Worm (Caenorhabditis elegans) whole organism, young adult: ENCODE measurements around the gene Y41D4B.6.

Source experiments
- B0019.2 ChIP-seq: fragments of 200-800 bp; sonication (Bioruptor generic); conservative IDR thresholded peaks from 2 replicates; pipeline ENCODE4 v1.3.6; 2022; ENCODE audit warnings: missing genetic modification reagents, missing genetic modification characterization, missing compliant biosample characterization
- B0035.1 ChIP-seq: sonication (generic microtip); optimal IDR thresholded peaks from 2 replicates; lab custom pipeline; 2016; ENCODE audit warnings: missing genetic modification characterization, mild to moderate bottlenecking, missing compliant biosample characterization, missing genotype, missing genetic modification reagents
- B0261.1 ChIP-seq: sonication (generic microtip); optimal IDR thresholded peaks from 2 replicates; lab custom pipeline; 2016; ENCODE audit warnings: mild to moderate bottlenecking, missing genetic modification characterization, moderate library complexity, missing compliant biosample characterization
- C17E4.6 ChIP-seq: fragments of 200-800 bp; sonication (Bioruptor generic); IDR thresholded peaks from 2 replicates; pipeline ENCODE4 v1.3.6; 2022; ENCODE audit warnings: missing genetic modification reagents, missing genetic modification characterization, missing compliant biosample characterization
- D2030.7 ChIP-seq: fragments of 200-800 bp; sonication (Bioruptor generic); IDR thresholded peaks from 2 replicates; pipeline ENCODE4 v1.3.6; 2022; ENCODE audit warnings: missing genetic modification reagents, missing genetic modification characterization, missing compliant biosample characterization
- F10E7.11 ChIP-seq: sonication (generic microtip); optimal IDR thresholded peaks from 2 replicates; lab custom pipeline; 2017; ENCODE audit warnings: mild to moderate bottlenecking, missing genetic modification characterization, moderate library complexity, missing compliant biosample characterization
- F37B4.10 ChIP-seq: fragments of 200-800 bp; sonication (Bioruptor generic); IDR thresholded peaks from 2 replicates; pipeline ENCODE4 v1.3.6; 2022; ENCODE audit warnings: missing genetic modification characterization, missing compliant biosample characterization
- F49E8.2 ChIP-seq: sonication (generic microtip); optimal IDR thresholded peaks from 3 replicates; lab custom pipeline; 2017; ENCODE audit warnings: missing genetic modification characterization, mild to moderate bottlenecking, missing compliant biosample characterization, antibody characterized with exemption, moderate library complexity; ENCODE audit not compliant: insufficient read depth
- F52B5.7 ChIP-seq: sonication (generic microtip); optimal IDR thresholded peaks from 2 replicates; lab custom pipeline; 2016; ENCODE audit warnings: mild to moderate bottlenecking, missing genetic modification characterization, missing compliant biosample characterization
- K11D2.4 ChIP-seq: fragments of 200-800 bp; sonication (Bioruptor generic); IDR thresholded peaks from 2 replicates; pipeline ENCODE4 v1.3.6; 2022; ENCODE audit warnings: missing genetic modification reagents, missing genetic modification characterization, missing compliant biosample characterization
- T07F8.4 ChIP-seq: sonication (generic microtip); optimal IDR thresholded peaks from 2 replicates; lab custom pipeline; 2016; ENCODE audit warnings: mild to moderate bottlenecking, missing genetic modification characterization, moderate library complexity, missing compliant biosample characterization
- T26A5.8 ChIP-seq: sonication (generic microtip); optimal IDR thresholded peaks from 2 replicates; lab custom pipeline; 2016; ENCODE audit warnings: missing genetic modification characterization, missing compliant biosample characterization
- Y53F4B.3 ChIP-seq: fragments of 200-800 bp; sonication (Bioruptor generic); IDR thresholded peaks from 2 replicates; pipeline ENCODE4 v1.3.6; 2022; ENCODE audit warnings: missing genetic modification reagents, missing genetic modification characterization, missing compliant biosample characterization
- Y53G8AR.9 ChIP-seq: fragments of 200-800 bp; sonication (Bioruptor generic); conservative IDR thresholded peaks from 2 replicates; pipeline ENCODE4 v1.3.6; 2022; ENCODE audit warnings: missing genetic modification reagents, missing genetic modification characterization, missing compliant biosample characterization
- Y56A3A.18 ChIP-seq: fragments of 200-800 bp; sonication (Bioruptor generic); IDR thresholded peaks from 2 replicates; pipeline ENCODE4 v1.3.6; 2022; ENCODE audit warnings: missing genetic modification reagents, missing genetic modification characterization, missing compliant biosample characterization
- Y95B8A.8 ChIP-seq: fragments of 200-800 bp; sonication (Bioruptor generic); IDR thresholded peaks from 2 replicates; pipeline ENCODE4 v1.3.6; 2022; ENCODE audit warnings: missing genetic modification reagents, missing genetic modification characterization, missing compliant biosample characterization
- aptf-2 ChIP-seq: fragments of 200-800 bp; sonication (Bioruptor generic); conservative IDR thresholded peaks from 2 replicates; pipeline ENCODE4 v1.3.6; 2022; ENCODE audit warnings: missing genetic modification reagents, missing genetic modification characterization, missing compliant biosample characterization
- aptf-3 ChIP-seq: fragments of 200-800 bp; sonication (Bioruptor generic); IDR thresholded peaks from 2 replicates; pipeline ENCODE4 v1.3.6; 2022; ENCODE audit warnings: missing genetic modification characterization, missing compliant biosample characterization
- atf-7 ChIP-seq: sonication (generic microtip); optimal IDR thresholded peaks from 2 replicates; lab custom pipeline; 2017; ENCODE audit warnings: mild to moderate bottlenecking, missing genetic modification characterization, missing compliant biosample characterization
- ccch-3 ChIP-seq: fragments of 200-800 bp; sonication (Bioruptor generic); optimal IDR thresholded peaks from 2 replicates; lab custom pipeline; 2018; ENCODE audit warnings: mild to moderate bottlenecking, missing genetic modification characterization, missing compliant biosample characterization
- cebp-2 ChIP-seq: fragments of 200-800 bp; sonication (Bioruptor generic); IDR thresholded peaks from 2 replicates; pipeline ENCODE4 v1.3.6; 2022; ENCODE audit warnings: missing genetic modification characterization, missing compliant biosample characterization
- ceh-27 ChIP-seq: fragments of 200-800 bp; sonication (Bioruptor generic); optimal IDR thresholded peaks from 2 replicates; lab custom pipeline; 2018; ENCODE audit warnings: mild to moderate bottlenecking, missing genetic modification characterization, moderate library complexity, missing compliant biosample characterization
- ceh-58 ChIP-seq: fragments of 200-800 bp; sonication (Bioruptor generic); IDR thresholded peaks from 2 replicates; pipeline ENCODE4 v1.3.6; 2022; ENCODE audit warnings: missing genetic modification characterization, missing compliant biosample characterization
- ceh-79 ChIP-seq: sonication (generic microtip); optimal IDR thresholded peaks from 2 replicates; lab custom pipeline; 2017; ENCODE audit warnings: mild to moderate bottlenecking, missing genetic modification characterization, missing compliant biosample characterization
- egl-18 ChIP-seq: fragments of 200-800 bp; sonication (Bioruptor generic); IDR thresholded peaks from 2 replicates; pipeline ENCODE4 v1.3.6; 2022; ENCODE audit warnings: missing genetic modification reagents, missing genetic modification characterization, missing compliant biosample characterization
- egrh-3 ChIP-seq: fragments of 200-800 bp; sonication (Bioruptor generic); IDR thresholded peaks from 2 replicates; pipeline ENCODE4 v1.3.6; 2022; ENCODE audit warnings: missing genetic modification reagents, missing genetic modification characterization, missing compliant biosample characterization
- him-1 ChIP-seq: sonication (generic microtip); optimal IDR thresholded peaks from 2 replicates; lab custom pipeline; 2016; ENCODE audit warnings: missing genotype, missing genetic modification reagents, missing genetic modification characterization, missing compliant biosample characterization
- hrde-1 ChIP-seq: sonication (generic microtip); optimal IDR thresholded peaks from 2 replicates; lab custom pipeline; 2016; ENCODE audit warnings: missing genetic modification characterization, mild to moderate bottlenecking, missing compliant biosample characterization, moderate library complexity, missing genotype, missing genetic modification reagents, borderline replicate concordance
- lag-1 ChIP-seq: fragments of 200-800 bp; sonication (Bioruptor generic); IDR thresholded peaks from 2 replicates; pipeline ENCODE4 v1.3.6; 2022; ENCODE audit warnings: missing genetic modification reagents, missing genetic modification characterization, missing compliant biosample characterization
- let-607 ChIP-seq, 2 experiments: fragments of 200-800 bp in 1 of 2; sonication (Bioruptor generic) in 1 of 2; sonication (generic microtip) in 1 of 2; optimal IDR thresholded peaks; 2 replicates each; lab custom pipeline; 2016 to 2018; ENCODE audit warnings: mild to moderate bottlenecking in 2 of 2, missing compliant biosample characterization in 2 of 2, missing genetic modification characterization in 2 of 2, moderate library complexity in 2 of 2, missing genotype in 1 of 2
- lin-54 ChIP-seq: fragments of 200-800 bp; sonication (Bioruptor generic); optimal IDR thresholded peaks from 2 replicates; lab custom pipeline; 2018; ENCODE audit warnings: mild to moderate bottlenecking, missing genetic modification characterization, missing compliant biosample characterization
- lsy-27 ChIP-seq: sonication (generic microtip); optimal IDR thresholded peaks from 2 replicates; lab custom pipeline; 2017; ENCODE audit warnings: missing genetic modification characterization, mild to moderate bottlenecking, missing compliant biosample characterization, antibody characterized with exemption, missing genotype, borderline replicate concordance; ENCODE audit not compliant: insufficient read depth
- mel-28 ChIP-seq: sonication (generic microtip); optimal IDR thresholded peaks from 2 replicates; lab custom pipeline; 2016; ENCODE audit warnings: borderline replicate concordance, mild to moderate bottlenecking, missing genetic modification characterization, missing compliant biosample characterization
- nfya-1 ChIP-seq: sonication (generic microtip); optimal IDR thresholded peaks from 2 replicates; lab custom pipeline; 2017; ENCODE audit warnings: antibody characterized with exemption, missing compliant biosample characterization, missing genetic modification characterization, borderline replicate concordance; ENCODE audit not compliant: insufficient read depth
- nfya-2 ChIP-seq: fragments of 200-800 bp; sonication (Bioruptor generic); IDR thresholded peaks from 2 replicates; pipeline ENCODE4 v1.3.6; 2022; ENCODE audit warnings: missing genetic modification reagents, missing genetic modification characterization, missing compliant biosample characterization
- nhr-80 ChIP-seq: sonication (generic microtip); optimal IDR thresholded peaks from 2 replicates; lab custom pipeline; 2016; ENCODE audit warnings: missing genetic modification characterization, missing compliant biosample characterization
- rec-8 ChIP-seq, 2 experiments: sonication (generic microtip); optimal IDR thresholded peaks; 2 replicates each; lab custom pipeline; 2016; ENCODE audit warnings: mild to moderate bottlenecking in 2 of 2, missing genetic modification characterization in 2 of 2, missing genetic modification reagents in 2 of 2, missing genotype in 2 of 2, missing biosample characterization in 1 of 2, missing compliant biosample characterization in 1 of 2, moderate library complexity in 1 of 2
- rpc-1 ChIP-seq, 2 experiments: fragments of 150-350 bp in 1 of 2; sonication (generic microtip) in 1 of 2; optimal IDR thresholded peaks; 2 replicates each; lab custom pipeline; 2014 to 2018; ENCODE audit warnings: missing biosample characterization in 1 of 2, missing genetic modification characterization in 1 of 2, missing genetic modification reagents in 1 of 2, missing genotype in 1 of 2
- sdz-38 ChIP-seq: sonication (generic microtip); optimal IDR thresholded peaks from 2 replicates; lab custom pipeline; 2016; ENCODE audit warnings: missing genotype, missing genetic modification characterization, missing compliant biosample characterization
- sea-2 ChIP-seq: fragments of 200-800 bp; sonication (Bioruptor generic); IDR thresholded peaks from 2 replicates; pipeline ENCODE4 v1.3.6; 2022; ENCODE audit warnings: missing genetic modification characterization, missing compliant biosample characterization
- sptf-2 ChIP-seq: fragments of 200-800 bp; sonication (Bioruptor generic); optimal IDR thresholded peaks from 2 replicates; lab custom pipeline; 2018; ENCODE audit warnings: mild to moderate bottlenecking, missing genetic modification characterization, missing compliant biosample characterization
- tbp1 ChIP-seq: fragments of 200-800 bp; sonication (Bioruptor generic); optimal IDR thresholded peaks from 2 replicates; lab custom pipeline; 2018; ENCODE audit warnings: mild to moderate bottlenecking, missing genetic modification characterization, missing compliant biosample characterization
- tlf-1 ChIP-seq: fragments of 200-800 bp; sonication (Bioruptor generic); optimal IDR thresholded peaks from 2 replicates; lab custom pipeline; 2018; ENCODE audit warnings: mild to moderate bottlenecking, missing genetic modification characterization, missing compliant biosample characterization
- unc-130 ChIP-seq: sonication (generic microtip); optimal IDR thresholded peaks from 2 replicates; lab custom pipeline; 2016; ENCODE audit warnings: missing genetic modification reagents, missing genetic modification characterization, missing compliant biosample characterization
- ztf-28 ChIP-seq: fragments of 200-800 bp; sonication (Bioruptor generic); IDR thresholded peaks from 2 replicates; pipeline ENCODE4 v1.3.6; 2022; ENCODE audit warnings: missing genetic modification reagents, missing genetic modification characterization, missing compliant biosample characterization
- ztf-3 ChIP-seq: fragments of 200-800 bp; sonication (Bioruptor generic); optimal IDR thresholded peaks from 2 replicates; lab custom pipeline; 2018; ENCODE audit warnings: mild to moderate bottlenecking, missing genetic modification characterization, missing compliant biosample characterization

Y41D4B.6 gene

DNA sequence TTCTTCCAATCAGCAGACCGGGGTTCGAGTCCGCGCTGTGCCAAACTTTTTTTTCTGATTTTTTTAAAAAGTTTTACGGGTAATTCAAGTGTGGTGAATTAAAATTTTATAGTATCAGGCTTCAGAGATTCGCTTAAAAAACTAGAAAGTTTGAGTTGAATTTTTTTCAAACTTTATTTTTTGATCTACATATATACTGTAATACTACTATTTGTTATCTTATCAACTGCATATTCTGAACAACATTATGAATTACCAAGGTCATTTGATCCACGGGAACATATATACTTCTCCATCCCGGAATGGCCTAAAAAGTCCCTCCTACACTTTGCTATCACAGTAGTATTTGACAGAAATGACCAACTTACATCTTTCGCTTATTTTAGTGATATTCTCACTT is at the start of gene Y41D4B.6:
TSS of gene Y41D4B.6 (plus strand) at position 301 of the 400 bp plus-strand sequence.
- TF ChIP-seq B0261.1 (tag; lab: Kevin White, UChicago) (no peak), egrh-3 (no peak), Y56A3A.18 (no peak), aptf-2 (GFP tag; lab: Robert Waterston, UW) (no peak), mel-28 (tag; lab: Kevin White, UChicago) (no peak), ceh-79 (tag; lab: Kevin White, UChicago) (no peak), Y53G8AR.9 (GFP tag; lab: Robert Waterston, UW) (no peak), Y53F4B.3 (GFP tag; lab: Robert Waterston, UW) (no peak), Y95B8A.8 (GFP tag; lab: Robert Waterston, UW) (no peak), rpc-1 (optimal IDR thresholded peaks at IDR 0.05; lab: Kevin White, UChicago) (no peak), rpc-1 (tag; optimal IDR thresholded peaks at IDR 0.05; lab: Kevin White, UChicago) (no peak), nfya-1 (tag; lab: Kevin White, UChicago) (no peak), nfya-2 (GFP tag; lab: Robert Waterston, UW) (no peak), ceh-27 (GFP tag; lab: Kevin White, UChicago) (no peak), ztf-3 (GFP tag; lab: Kevin White, UChicago) (no peak), D2030.7 (GFP tag; lab: Robert Waterston, UW) (no peak), F10E7.11 (tag; lab: Kevin White, UChicago) (no peak), him-1 (tag; lab: Kevin White, UChicago) (no peak), tlf-1 (GFP tag; lab: Kevin White, UChicago) (no peak), let-607 (tag; optimal IDR thresholded peaks at IDR 0.05; lab: Kevin White, UChicago) (no peak), lin-54 (no peak)

DNA sequence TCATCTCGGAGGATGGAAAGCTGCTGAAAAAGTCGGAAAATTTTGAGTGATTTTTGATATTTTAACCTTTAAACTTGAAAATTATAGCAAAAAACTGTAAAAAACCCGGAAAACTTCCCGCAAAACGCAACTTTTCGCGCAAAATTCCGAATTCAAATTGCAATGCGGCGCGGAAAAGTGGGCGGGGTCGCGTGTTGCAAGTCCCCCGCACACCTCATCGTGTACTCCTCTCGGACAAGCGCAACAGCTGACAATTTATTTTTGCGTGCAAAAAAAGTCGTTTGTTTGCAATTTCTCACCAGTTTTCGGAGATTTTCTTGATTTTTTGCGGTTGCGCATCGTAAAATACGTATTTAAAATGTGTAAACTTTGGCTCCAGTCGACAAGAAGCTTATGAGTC is 37.7 kb upstream of the Y41D4B.6 start, which contains the start of gene npp-8:
TSS of gene npp-8 (minus strand) at position 23 of the 400 bp plus-strand sequence.
- TF ChIP-seq tbp1 (GFP tag; lab: Kevin White, UChicago) (peak; percentile 70), B0035.1 (no peak), nhr-80 (peak; percentile 50), ceh-58 (GFP tag; lab: Robert Waterston, UW) (no peak), rec-8 (tag; optimal IDR thresholded peaks at IDR 0.05; lab: Kevin White, UChicago) (peak; percentile 14 to 56), sea-2 (GFP tag; lab: Robert Waterston, UW) (no peak), hrde-1 (tag; lab: Kevin White, UChicago) (peak; percentile 57), unc-130 (GFP tag; lab: Kevin White, UChicago) (peak; percentile 83), let-607 (tag; optimal IDR thresholded peaks at IDR 0.05; lab: Kevin White, UChicago) (peak in 1 of 2 experiments; percentile 58), lag-1 (GFP tag; lab: Robert Waterston, UW) (no peak), F37B4.10 (GFP tag; lab: Robert Waterston, UW) (no peak), sptf-2 (GFP tag; lab: Kevin White, UChicago) (peak; percentile 18), atf-7 (tag; lab: Kevin White, UChicago) (peak; percentile 33), aptf-3 (GFP tag; lab: Robert Waterston, UW) (0 out of 2 replicates have a peak, but pooled peaks have one; percentile 31), T07F8.4 (no peak), nfya-1 (tag; lab: Kevin White, UChicago) (no peak), lsy-27 (tag; lab: Kevin White, UChicago) (no peak), sdz-38 (no peak), F52B5.7 (no peak), ceh-27 (GFP tag; lab: Kevin White, UChicago) (peak; percentile 81), cebp-2 (GFP tag; lab: Robert Waterston, UW) (no peak), egl-18 (GFP tag; lab: Robert Waterston, UW) (0 out of 2 replicates have a peak, but pooled peaks have one; percentile 39), K11D2.4 (peak; percentile 69), B0019.2 (GFP tag; lab: Robert Waterston, UW) (0 out of 2 replicates have a peak, but pooled peaks have one; percentile 25), ztf-28 (GFP tag; lab: Robert Waterston, UW) (peak; percentile 67; the same call in 1 of the 2 replicates), ccch-3 (GFP tag; lab: Kevin White, UChicago) (no peak), T26A5.8 (tag; lab: Kevin White, UChicago) (no peak), F49E8.2 (tag; lab: Kevin White, UChicago) (peak; percentile 79), C17E4.6 (GFP tag; lab: Robert Waterston, UW) (peak; percentile 78), D2030.7 (GFP tag; lab: Robert Waterston, UW) (peak; percentile 91)
